Fruit fly (Drosophila melanogaster) whole organism, larva: ENCODE data around the gene Antp.

Experiments
- noc ChIP-seq: fragments of 200-800 bp; sonication (Bioruptor generic); optimal IDR thresholded peaks from 3 replicates; lab custom pipeline; 2019; ENCODE audit warnings: missing biosample characterization, mild to moderate bottlenecking, missing genetic modification characterization, moderate library complexity

The Antp gene

dm6 chr3R:6999154-6999710, at the start of gene Antp:
Antp (minus strand) TSS chr3R:6999228.
- no peak for TF ChIP-seq noc

- no peak for TF ChIP-seq noc
Observed at dm6 chr3R:7044016-7044415, 45.0 kb upstream of the Antp start.

- TF ChIP-seq noc: no peak
Observed at dm6 chr3R:7040894-7041293, 41.9 kb upstream of the Antp start.

- no peak for TF ChIP-seq noc
Observed at dm6 chr3R:7037250-7037802, 38.3 kb upstream of the Antp start.

- TF ChIP-seq noc: no peak
Observed at dm6 chr3R:7035703-7036266, 36.8 kb upstream of the Antp start.

dm6 chr3R:7034440-7034839, 35.4 kb upstream of the Antp start:
- TF ChIP-seq noc: no peak

dm6 chr3R:7033707-7034106, 34.7 kb upstream of the Antp start:
- no peak for TF ChIP-seq noc

dm6 chr3R:7031553-7031952, 32.5 kb upstream of the Antp start:
- TF ChIP-seq noc: no peak

- TF ChIP-seq noc: no peak
Observed at dm6 chr3R:7029434-7029833, 30.4 kb upstream of the Antp start.

dm6 chr3R:7028554-7028953, 29.5 kb upstream of the Antp start:
- TF ChIP-seq noc: no peak

- no peak for TF ChIP-seq noc
Observed at dm6 chr3R:7025241-7025640, 26.2 kb upstream of the Antp start.

dm6 chr3R:7024574-7024973, 25.5 kb upstream of the Antp start:
- TF ChIP-seq noc: no peak

dm6 chr3R:7011031-7011565, 12.1 kb upstream of the Antp start:
- no peak for TF ChIP-seq noc

- no peak for TF ChIP-seq noc
Observed at dm6 chr3R:7006934-7007333, 7.9 kb upstream of the Antp start.

dm6 chr3R:7004496-7005206, 5.6 kb upstream of the Antp start:
- TF ChIP-seq noc: no peak

- peak; percentile 5 for TF ChIP-seq noc
Observed at dm6 chr3R:7000693-7001187, 1.7 kb upstream of the Antp start.

dm6 chr3R:6996926-6997325, 2.1 kb downstream of the Antp start:
- no peak for TF ChIP-seq noc
